Fruit fly (Drosophila melanogaster) whole organism: ENCODE data around the gene CG10226.

Experiments
- pan ChIP-seq: fragments of >200 bp; optimal IDR thresholded peaks from 2 replicates; lab custom pipeline; 2017
- usp ChIP-seq: fragments of >200 bp; optimal IDR thresholded peaks from 2 replicates; lab custom pipeline; 2017; ENCODE audit warnings: missing biosample characterization, missing genetic modification characterization, mixed read lengths

Gene CG10226

DNA sequence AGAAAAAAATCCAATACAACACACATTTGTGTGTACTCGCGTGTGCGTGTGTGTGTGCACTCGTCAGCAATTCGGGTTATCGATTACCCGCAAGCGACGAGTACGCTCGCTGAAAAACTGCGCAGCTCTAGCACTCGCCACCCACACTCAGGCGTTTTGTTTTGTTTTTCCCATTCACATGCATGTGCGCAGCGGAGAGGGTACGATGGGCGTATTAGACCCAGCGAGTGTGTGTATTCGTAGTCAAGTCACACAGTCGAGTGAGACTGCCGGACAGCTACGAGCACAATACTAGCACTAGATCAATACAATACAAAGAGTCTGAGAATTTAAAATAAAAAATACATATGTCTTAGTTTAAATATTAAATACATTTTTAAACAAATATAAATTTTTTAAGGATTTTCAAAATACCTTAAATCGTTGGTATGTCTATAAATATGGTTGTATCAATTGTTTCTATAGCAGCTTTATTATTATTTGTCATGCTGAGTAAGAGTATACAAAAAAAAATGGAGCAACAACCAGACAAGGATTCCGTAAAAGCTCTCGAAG is 54.9 kb downstream of the CG10226 start, which contains the start of the genes D19B and CG43293:
TSS of gene D19B (minus strand) at position 37 of the 555 bp plus-strand sequence.
TSS of gene CG43293 (plus strand) at position 306 of the 555 bp plus-strand sequence.
- TF ChIP-seq pan (lab: Kevin White, UChicago) (peak; percentile 80), usp (GFP tag; lab: Kevin White, UChicago) (no peak)
